Fruit fly (Drosophila melanogaster) whole organism, embryonic: ENCODE data around the gene CG13409.

ENCODE experiments used
- Atf-2 ChIP-seq: fragments of 200-800 bp; sonication (Bioruptor generic); optimal IDR thresholded peaks from 2 replicates; lab custom pipeline; 2016; ENCODE audit warnings: missing biosample characterization, missing genetic modification characterization
- BEAF-32 ChIP-seq: fragments of 200-800 bp; sonication (Bioruptor generic); optimal IDR thresholded peaks from 3 replicates; lab custom pipeline; 2017; ENCODE audit warnings: missing biosample characterization, missing genetic modification characterization, mild to moderate bottlenecking, moderate library complexity, missing genetic modification reagents
- Blimp-1 ChIP-seq: fragments of 200-800 bp; sonication (Bioruptor generic); optimal IDR thresholded peaks from 3 replicates; lab custom pipeline; 2018; ENCODE audit warnings: missing biosample characterization, missing genetic modification characterization, mild to moderate bottlenecking, moderate library complexity, missing genetic modification reagents
- CG1024 ChIP-seq: fragments of 200-800 bp; sonication (Bioruptor generic); IDR thresholded peaks from 2 replicates; pipeline ENCODE4 v1.3.6; 2022; ENCODE audit warnings: missing biosample characterization, missing genetic modification characterization
- CG10274 ChIP-seq: fragments of 200-800 bp; sonication (Bioruptor generic); optimal IDR thresholded peaks from 3 replicates; lab custom pipeline; 2017; ENCODE audit warnings: missing biosample characterization, mild to moderate bottlenecking, missing genetic modification characterization
- CG11085 ChIP-seq: fragments of 200-800 bp; sonication (Bioruptor generic); IDR thresholded peaks from 2 replicates; pipeline ENCODE4 v1.3.6; 2022; ENCODE audit warnings: missing biosample characterization, missing genetic modification characterization
- CG11093 ChIP-seq: fragments of 200-800 bp; sonication (Bioruptor generic); IDR thresholded peaks from 3 replicates; pipeline ENCODE4 v1.3.6; 2022; ENCODE audit warnings: missing biosample characterization, missing genetic modification characterization
- CG13287 ChIP-seq: fragments of 200-800 bp; sonication (Bioruptor generic); IDR thresholded peaks from 2 replicates; pipeline ENCODE4 v1.3.6; 2022; ENCODE audit warnings: missing biosample characterization, missing genetic modification characterization; ENCODE audit not compliant: partially characterized antibody
- CG13894 ChIP-seq: fragments of 200-800 bp; sonication (Bioruptor generic); optimal IDR thresholded peaks from 3 replicates; lab custom pipeline; 2018; ENCODE audit warnings: missing biosample characterization, mild to moderate bottlenecking, missing genetic modification characterization, moderate library complexity
- CG14050 ChIP-seq: fragments of 200-800 bp; sonication (Bioruptor generic); IDR thresholded peaks from 3 replicates; pipeline ENCODE4 v1.3.6; 2022; ENCODE audit warnings: missing biosample characterization, missing genetic modification characterization
- CG14860 ChIP-seq: fragments of 200-800 bp; sonication (Bioruptor generic); IDR thresholded peaks from 3 replicates; pipeline ENCODE4 v1.3.6; 2022; ENCODE audit warnings: missing biosample characterization, missing genetic modification characterization; ENCODE audit not compliant: partially characterized antibody
- CG17186 ChIP-seq: fragments of 200-800 bp; sonication (Bioruptor generic); optimal IDR thresholded peaks from 3 replicates; lab custom pipeline; 2017; ENCODE audit warnings: missing biosample characterization, missing genetic modification reagents, missing genetic modification characterization
- CG17612 ChIP-seq: fragments of 200-800 bp; sonication (Bioruptor generic); IDR thresholded peaks from 2 replicates; pipeline ENCODE4 v1.3.6; 2022; ENCODE audit warnings: missing biosample characterization, missing genetic modification characterization
- CG17912 ChIP-seq: fragments of 200-800 bp; sonication (Bioruptor generic); optimal IDR thresholded peaks from 2 replicates; lab custom pipeline; 2018; ENCODE audit warnings: missing biosample characterization, mild to moderate bottlenecking, missing genetic modification characterization
- CG31365 ChIP-seq: fragments of 200-800 bp; sonication (Bioruptor generic); optimal IDR thresholded peaks from 2 replicates; lab custom pipeline; 2018; ENCODE audit warnings: missing biosample characterization, mild to moderate bottlenecking, missing genetic modification characterization
- CG4282 ChIP-seq: fragments of 200-800 bp; sonication (Bioruptor generic); optimal IDR thresholded peaks from 2 replicates; lab custom pipeline; 2016; ENCODE audit warnings: missing biosample characterization, missing genetic modification characterization
- CG43689 ChIP-seq: fragments of 200-800 bp; sonication (Bioruptor generic); IDR thresholded peaks from 2 replicates; pipeline ENCODE4 v1.3.6; 2022; ENCODE audit warnings: missing biosample characterization, missing genetic modification characterization
- CG7271 ChIP-seq: fragments of 200-800 bp; sonication (Bioruptor generic); optimal IDR thresholded peaks from 2 replicates; lab custom pipeline; 2018; ENCODE audit warnings: missing biosample characterization, mild to moderate bottlenecking, missing genetic modification characterization, moderate library complexity
- CG7987 ChIP-seq: fragments of 200-800 bp; sonication (Bioruptor generic); optimal IDR thresholded peaks from 2 replicates; lab custom pipeline; 2018; ENCODE audit warnings: missing biosample characterization, mild to moderate bottlenecking, missing genetic modification characterization, moderate library complexity
- CG9215 ChIP-seq: fragments of 200-800 bp; sonication (Bioruptor generic); IDR thresholded peaks from 2 replicates; pipeline ENCODE4 v1.3.6; 2022; ENCODE audit warnings: missing biosample characterization, missing genetic modification characterization
- CrebB ChIP-seq: fragments of 200-800 bp; sonication (Bioruptor generic); optimal IDR thresholded peaks from 3 replicates; lab custom pipeline; 2018; ENCODE audit warnings: missing biosample characterization, mild to moderate bottlenecking, missing genetic modification characterization
- Dek ChIP-seq: fragments of 200-800 bp; sonication (Bioruptor generic); optimal IDR thresholded peaks from 3 replicates; lab custom pipeline; 2019; ENCODE audit warnings: missing biosample characterization, mild to moderate bottlenecking, missing genetic modification characterization, moderate library complexity
- Dip2 ChIP-seq: fragments of 200-800 bp; sonication (Bioruptor generic); IDR thresholded peaks from 2 replicates; pipeline ENCODE4 v1.3.6; 2022; ENCODE audit warnings: missing biosample characterization, missing genetic modification characterization
- HLHmδ ChIP-seq: fragments of 200-800 bp; sonication (Bioruptor generic); optimal IDR thresholded peaks from 2 replicates; lab custom pipeline; 2018; ENCODE audit warnings: missing biosample characterization, mild to moderate bottlenecking, missing genetic modification characterization, moderate library complexity
- MTF-1 ChIP-seq: fragments of 200-800 bp; sonication (Bioruptor generic); optimal IDR thresholded peaks from 2 replicates; lab custom pipeline; 2018; ENCODE audit warnings: missing biosample characterization, mild to moderate bottlenecking, missing genetic modification characterization, borderline replicate concordance
- Mrtf ChIP-seq: fragments of 200-800 bp; sonication (Bioruptor generic); IDR thresholded peaks from 3 replicates; pipeline ENCODE4 v1.3.6; 2022; ENCODE audit warnings: missing biosample characterization, missing genetic modification characterization
- Nf-YB ChIP-seq: fragments of 200-800 bp; sonication (Bioruptor generic); optimal IDR thresholded peaks from 3 replicates; lab custom pipeline; 2019; ENCODE audit warnings: missing biosample characterization, mild to moderate bottlenecking, missing genetic modification characterization, moderate library complexity
- Oaz ChIP-seq: fragments of 200-800 bp; sonication (Bioruptor generic); IDR thresholded peaks from 2 replicates; pipeline ENCODE4 v1.3.6; 2022; ENCODE audit warnings: missing biosample characterization, missing genetic modification characterization
- PHDP ChIP-seq: fragments of 200-800 bp; sonication (Bioruptor generic); optimal IDR thresholded peaks from 3 replicates; lab custom pipeline; 2018; ENCODE audit warnings: missing biosample characterization, mild to moderate bottlenecking, missing genetic modification characterization, moderate library complexity
- Scr ChIP-seq: fragments of 200-800 bp; sonication (Bioruptor generic); IDR thresholded peaks from 2 replicates; pipeline ENCODE4 v1.3.6; 2022; ENCODE audit warnings: missing biosample characterization, missing genetic modification characterization; ENCODE audit not compliant: partially characterized antibody
- Sin3A ChIP-seq: fragments of >200 bp; optimal IDR thresholded peaks from 2 replicates; lab custom pipeline; 2018
- bsh ChIP-seq, 2 experiments: fragments of 200-800 bp; sonication (Bioruptor generic); optimal IDR thresholded peaks; 2 replicates each; lab custom pipeline; 2017 to 2018; ENCODE audit warnings: mild to moderate bottlenecking in 2 of 2, missing biosample characterization in 2 of 2, missing genetic modification characterization in 2 of 2, moderate library complexity in 1 of 2
- crc ChIP-seq: fragments of 200-800 bp; sonication (Bioruptor generic); optimal IDR thresholded peaks from 2 replicates; lab custom pipeline; 2016; ENCODE audit warnings: missing biosample characterization, missing genetic modification characterization
- da ChIP-seq: fragments of 200-800 bp; sonication (Bioruptor generic); optimal IDR thresholded peaks from 2 replicates; lab custom pipeline; 2016; ENCODE audit warnings: missing biosample characterization, missing genetic modification characterization
- gcm2 ChIP-seq: fragments of 200-800 bp; sonication (Bioruptor generic); optimal IDR thresholded peaks from 2 replicates; lab custom pipeline; 2016; ENCODE audit warnings: missing biosample characterization, missing genetic modification characterization
- hth ChIP-seq: fragments of >200 bp; optimal IDR thresholded peaks from 2 replicates; lab custom pipeline; 2017; ENCODE audit warnings: inconsistent platforms
- jigr1 ChIP-seq: fragments of 200-800 bp; sonication (Bioruptor generic); IDR thresholded peaks from 3 replicates; pipeline ENCODE4 v1.3.6; 2022; ENCODE audit warnings: missing biosample characterization, missing genetic modification characterization
- lbe ChIP-seq: fragments of 200-800 bp; sonication (Bioruptor generic); optimal IDR thresholded peaks from 2 replicates; lab custom pipeline; 2016; ENCODE audit warnings: missing biosample characterization, mild to moderate bottlenecking, missing genetic modification characterization
- luna ChIP-seq: fragments of 200-800 bp; sonication (Bioruptor generic); optimal IDR thresholded peaks from 2 replicates; lab custom pipeline; 2016; ENCODE audit warnings: missing biosample characterization, missing genetic modification characterization
- nerfin-2 ChIP-seq: fragments of 200-800 bp; sonication (Bioruptor generic); IDR thresholded peaks from 2 replicates; pipeline ENCODE4 v1.3.6; 2022; ENCODE audit warnings: missing biosample characterization, missing genetic modification characterization; ENCODE audit not compliant: partially characterized antibody
- onecut ChIP-seq: fragments of 200-800 bp; sonication (Bioruptor generic); IDR thresholded peaks from 2 replicates; pipeline ENCODE4 v1.3.6; 2022; ENCODE audit warnings: missing biosample characterization, missing genetic modification characterization
- pfk ChIP-seq: fragments of 200-800 bp; sonication (Bioruptor generic); optimal IDR thresholded peaks from 2 replicates; lab custom pipeline; 2018; ENCODE audit warnings: missing biosample characterization, mild to moderate bottlenecking, missing genetic modification characterization, moderate library complexity
- prd ChIP-seq, 3 experiments: fragments of >200 bp in 2 of 3; fragments of 200-800 bp in 1 of 3; sonication (Bioruptor generic) in 1 of 3; optimal IDR thresholded peaks in 2 of 3; IDR thresholded peaks in 1 of 3; 2 replicates in 2 of 3; 3 replicates in 1 of 3; pipeline versions ENCODE4 v1.3.6 to Lab custom; 2017 to 2022; ENCODE audit warnings: missing biosample characterization in 1 of 3, missing genetic modification characterization in 1 of 3
- salm ChIP-seq: fragments of 200-800 bp; sonication (Bioruptor generic); optimal IDR thresholded peaks from 2 replicates; lab custom pipeline; 2018; ENCODE audit warnings: missing biosample characterization, mild to moderate bottlenecking, missing genetic modification characterization
- slp2 ChIP-seq: fragments of 200-800 bp; sonication (Bioruptor generic); optimal IDR thresholded peaks from 2 replicates; lab custom pipeline; 2016; ENCODE audit warnings: missing biosample characterization, missing genetic modification characterization
- sna ChIP-seq: fragments of 200-800 bp; sonication (Bioruptor generic); IDR thresholded peaks from 2 replicates; pipeline ENCODE4 v1.3.6; 2022; ENCODE audit warnings: missing biosample characterization, missing genetic modification characterization; ENCODE audit not compliant: partially characterized antibody
- unpg ChIP-seq: fragments of 200-800 bp; sonication (Bioruptor generic); optimal IDR thresholded peaks from 3 replicates; lab custom pipeline; 2018; ENCODE audit warnings: missing biosample characterization, mild to moderate bottlenecking, missing genetic modification characterization, moderate library complexity
- wek ChIP-seq: fragments of 200-800 bp; sonication (Bioruptor generic); optimal IDR thresholded peaks from 3 replicates; lab custom pipeline; 2018; ENCODE audit warnings: missing biosample characterization, mild to moderate bottlenecking, missing genetic modification characterization, moderate library complexity
- wor ChIP-seq: fragments of 200-800 bp; sonication (Bioruptor generic); IDR thresholded peaks from 2 replicates; pipeline ENCODE4 v1.3.6; 2022; ENCODE audit warnings: missing biosample characterization, missing genetic modification characterization
- zen2 ChIP-seq: fragments of 200-800 bp; sonication (Bioruptor generic); IDR thresholded peaks from 3 replicates; pipeline ENCODE4 v1.3.6; 2022; ENCODE audit warnings: missing biosample characterization, missing genetic modification characterization; ENCODE audit not compliant: partially characterized antibody

CG13409 gene

DNA sequence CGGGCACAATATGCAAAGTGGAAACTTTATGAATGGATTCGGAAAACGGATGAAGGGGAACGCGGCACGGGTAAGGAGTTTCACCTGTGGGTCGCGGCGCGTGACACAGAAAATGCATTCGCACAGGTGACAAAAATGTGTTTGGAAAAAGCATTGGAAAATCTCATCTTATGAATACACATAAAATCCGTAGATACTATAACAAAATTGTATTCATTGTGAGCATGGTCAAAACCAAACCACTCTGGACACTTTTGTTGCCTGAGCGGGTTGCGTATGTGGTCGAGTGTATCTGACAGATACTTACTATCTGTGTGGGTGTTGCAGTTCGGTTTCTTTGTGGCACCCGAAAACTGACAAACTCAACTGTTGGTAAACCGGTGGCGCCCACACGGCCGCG is 7.8 kb upstream of the CG13409 start (continued):
- TF ChIP-seq nerfin-2 (GFP tag; lab: Robert Waterston, UW), result no peak
- TF ChIP-seq CG10274 (GFP tag; lab: Kevin White, UChicago), result no peak
- no peak for TF ChIP-seq CG13894 (tag; lab: Kevin White, UChicago)
- no peak for TF ChIP-seq Nf-YB (GFP tag; lab: Kevin White, UChicago)
- TF ChIP-seq CG11093 (GFP tag; lab: Robert Waterston, UW), result peak; percentile 52; the same call in 2 of the 3 replicates
- no peak for TF ChIP-seq jigr1 (GFP tag; lab: Robert Waterston, UW)
- TF ChIP-seq Scr (GFP tag; lab: Robert Waterston, UW), result no peak
- TF ChIP-seq onecut (GFP tag; lab: Robert Waterston, UW), result no peak
- no peak for TF ChIP-seq hth
- TF ChIP-seq CrebB (tag; lab: Kevin White, UChicago), result no peak
- TF ChIP-seq CG17612 (GFP tag; lab: Robert Waterston, UW), result no peak
- no peak for TF ChIP-seq CG4282 (GFP tag; lab: Kevin White, UChicago)
- TF ChIP-seq CG9215 (GFP tag; lab: Robert Waterston, UW), result no peak
- no peak for TF ChIP-seq salm (tag; lab: Kevin White, UChicago)
- no peak for TF ChIP-seq da (GFP tag; lab: Kevin White, UChicago)
- no peak for TF ChIP-seq unpg (GFP tag; lab: Kevin White, UChicago)
- no peak for TF ChIP-seq gcm2
- TF ChIP-seq lbe (GFP tag; lab: Kevin White, UChicago), result no peak
- TF ChIP-seq wek, result no peak
- no peak for TF ChIP-seq pfk (GFP tag; lab: Kevin White, UChicago)
- TF ChIP-seq prd (optimal IDR thresholded peaks at IDR 0.05; lab: Kevin White, UChicago), result no peak
- TF ChIP-seq prd (GFP tag; IDR thresholded peaks at IDR 0.05; lab: Robert Waterston, UW), result peak; percentile 80
- no peak for TF ChIP-seq Dip2 (GFP tag; lab: Robert Waterston, UW)
- TF ChIP-seq Oaz (GFP tag; lab: Robert Waterston, UW), result no peak
- no peak for TF ChIP-seq CG14860 (GFP tag; lab: Robert Waterston, UW)
- peak; percentile 47; the same call in 1 of the 2 replicates for TF ChIP-seq CG1024 (GFP tag; lab: Robert Waterston, UW)
- no peak for TF ChIP-seq CG31365 (tag; lab: Kevin White, UChicago)
- TF ChIP-seq zen2 (GFP tag; lab: Robert Waterston, UW), result no peak
- TF ChIP-seq luna, result no peak
- TF ChIP-seq CG11085 (GFP tag; lab: Robert Waterston, UW), result 0 out of 2 replicates have a peak, but pooled peaks have one; percentile 10
- TF ChIP-seq slp2 (GFP tag; lab: Kevin White, UChicago), result no peak
- no peak for TF ChIP-seq CG7987 (GFP tag; lab: Kevin White, UChicago)
- TF ChIP-seq Sin3A (lab: Kevin White, UChicago), result no peak
- no peak for TF ChIP-seq BEAF-32 (GFP tag; lab: Kevin White, UChicago)
- no peak for TF ChIP-seq crc (GFP tag; lab: Kevin White, UChicago)
- TF ChIP-seq CG13287, result no peak
- TF ChIP-seq bsh (GFP tag; optimal IDR thresholded peaks at IDR 0.05; lab: Kevin White, UChicago), result peak; percentile 28 to 69
- 0 out of 3 replicates have a peak, but pooled peaks have one; percentile 45 for TF ChIP-seq Mrtf
- TF ChIP-seq CG17186 (GFP tag; lab: Kevin White, UChicago), result no peak
- TF ChIP-seq PHDP (tag; lab: Kevin White, UChicago), result no peak
- peak; percentile 43 for TF ChIP-seq wor (GFP tag; lab: Robert Waterston, UW)
- peak; percentile 17; the same call in 1 of the 2 replicates for TF ChIP-seq sna (GFP tag; lab: Robert Waterston, UW)
- no peak for TF ChIP-seq Atf-2 (GFP tag; lab: Kevin White, UChicago)
- no peak for TF ChIP-seq CG7271
- TF ChIP-seq MTF-1 (GFP tag; lab: Kevin White, UChicago), result no peak
- TF ChIP-seq HLHmδ (GFP tag; lab: Kevin White, UChicago), result no peak
- TF ChIP-seq CG17912, result no peak
- TF ChIP-seq CG43689 (GFP tag; lab: Robert Waterston, UW), result no peak
- peak; percentile 44; the same call in 1 of the 3 replicates for TF ChIP-seq CG14050
- no peak for TF ChIP-seq Dek (tag; lab: Kevin White, UChicago)
- TF ChIP-seq Blimp-1, result no peak
